Fruit fly (Drosophila melanogaster) whole organism, embryonic: ENCODE data around the gene CatB.

ENCODE experiments used
- ATbp ChIP-seq: fragments of 200-800 bp; sonication (Bioruptor generic); optimal IDR thresholded peaks from 2 replicates; lab custom pipeline; 2017; ENCODE audit warnings: missing biosample characterization, mild to moderate bottlenecking, missing genetic modification characterization, missing genetic modification reagents
- Awh ChIP-seq: fragments of 200-800 bp; sonication (Bioruptor generic); IDR thresholded peaks from 2 replicates; pipeline ENCODE4, ENCODE4 v1.3.6; 2022; ENCODE audit warnings: missing biosample characterization, missing genetic modification characterization
- CG10431 ChIP-seq: fragments of 200-800 bp; sonication (Bioruptor generic); optimal IDR thresholded peaks from 3 replicates; lab custom pipeline; 2018; ENCODE audit warnings: missing biosample characterization, mild to moderate bottlenecking, missing genetic modification characterization
- CG12391 ChIP-seq: fragments of 200-800 bp; sonication (Bioruptor generic); optimal IDR thresholded peaks from 3 replicates; lab custom pipeline; 2018; ENCODE audit warnings: missing biosample characterization, mild to moderate bottlenecking, missing genetic modification characterization, moderate library complexity
- CG12769 ChIP-seq: fragments of 200-800 bp; sonication (Bioruptor generic); optimal IDR thresholded peaks from 2 replicates; lab custom pipeline; 2019; ENCODE audit warnings: missing biosample characterization, mild to moderate bottlenecking, missing genetic modification characterization, moderate library complexity
- CG13624 ChIP-seq: fragments of 200-800 bp; sonication (Bioruptor generic); optimal IDR thresholded peaks from 2 replicates; lab custom pipeline; 2016; ENCODE audit warnings: missing biosample characterization, missing genetic modification characterization
- CG14965 ChIP-seq: fragments of 200-800 bp; sonication (Bioruptor generic); optimal IDR thresholded peaks from 2 replicates; lab custom pipeline; 2016; ENCODE audit warnings: missing biosample characterization, missing genetic modification characterization, borderline replicate concordance
- CG15696 ChIP-seq: fragments of 200-800 bp; sonication (Bioruptor generic); optimal IDR thresholded peaks from 2 replicates; lab custom pipeline; 2019; ENCODE audit warnings: missing biosample characterization, mild to moderate bottlenecking, missing genetic modification characterization, moderate library complexity
- CG17612 ChIP-seq: fragments of 200-800 bp; sonication (Bioruptor generic); IDR thresholded peaks from 2 replicates; pipeline ENCODE4 v1.3.6; 2022; ENCODE audit warnings: missing biosample characterization, missing genetic modification characterization
- CG2129 ChIP-seq: fragments of 200-800 bp; sonication (Bioruptor generic); IDR thresholded peaks from 2 replicates; pipeline ENCODE4 v1.3.6; 2022; ENCODE audit warnings: missing biosample characterization, missing genetic modification characterization; ENCODE audit not compliant: partially characterized antibody
- CG3281 ChIP-seq: fragments of 200-800 bp; sonication (Bioruptor generic); optimal IDR thresholded peaks from 3 replicates; lab custom pipeline; 2017; ENCODE audit warnings: missing biosample characterization, mild to moderate bottlenecking, missing genetic modification characterization
- CG33213 ChIP-seq: fragments of 200-800 bp; sonication (Bioruptor generic); optimal IDR thresholded peaks from 3 replicates; lab custom pipeline; 2016; ENCODE audit warnings: missing biosample characterization, missing genetic modification characterization
- CG6689 ChIP-seq: fragments of 200-800 bp; sonication (Bioruptor generic); IDR thresholded peaks from 2 replicates; pipeline ENCODE4 v1.3.6; 2022; ENCODE audit warnings: missing biosample characterization, missing genetic modification characterization
- D ChIP-seq, 2 experiments: fragments of 200-800 bp in 1 of 2; fragments of >200 bp in 1 of 2; sonication (Bioruptor generic) in 1 of 2; optimal IDR thresholded peaks; 2 replicates in 1 of 2; 3 replicates in 1 of 2; lab custom pipeline; 2017; ENCODE audit warnings: mild to moderate bottlenecking in 1 of 2, missing biosample characterization in 1 of 2, missing genetic modification characterization in 1 of 2, missing genetic modification reagents in 1 of 2
- Dek ChIP-seq: fragments of 200-800 bp; sonication (Bioruptor generic); optimal IDR thresholded peaks from 3 replicates; lab custom pipeline; 2019; ENCODE audit warnings: missing biosample characterization, mild to moderate bottlenecking, missing genetic modification characterization, moderate library complexity
- Doc3 ChIP-seq: fragments of 200-800 bp; sonication (Bioruptor generic); IDR thresholded peaks from 3 replicates; pipeline ENCODE4 v1.3.6; 2022; ENCODE audit warnings: missing biosample characterization, missing genetic modification characterization; ENCODE audit not compliant: partially characterized antibody
- E2f1 ChIP-seq: fragments of 200-800 bp; sonication (Bioruptor generic); IDR thresholded peaks from 2 replicates; pipeline ENCODE4 v1.3.6; 2022; ENCODE audit warnings: missing biosample characterization, missing genetic modification characterization
- E2f2 ChIP-seq: fragments of 200-800 bp; sonication (Bioruptor generic); IDR thresholded peaks from 2 replicates; pipeline ENCODE4 v1.3.6; 2022; ENCODE audit warnings: missing biosample characterization, missing genetic modification characterization
- HLH4C ChIP-seq: fragments of 200-800 bp; sonication (Bioruptor generic); IDR thresholded peaks from 3 replicates; pipeline ENCODE4 v1.3.6; 2022; ENCODE audit warnings: missing biosample characterization, missing genetic modification characterization; ENCODE audit not compliant: partially characterized antibody
- Hey ChIP-seq: fragments of 200-800 bp; sonication (Bioruptor generic); optimal IDR thresholded peaks from 3 replicates; lab custom pipeline; 2018; ENCODE audit warnings: missing biosample characterization, mild to moderate bottlenecking, missing genetic modification characterization
- Nf-YA ChIP-seq: fragments of 200-800 bp; sonication (Bioruptor generic); IDR thresholded peaks from 2 replicates; pipeline ENCODE4 v1.3.6; 2022; ENCODE audit warnings: missing biosample characterization, missing genetic modification characterization
- Opbp ChIP-seq: fragments of 200-800 bp; sonication (Bioruptor generic); IDR thresholded peaks from 3 replicates; pipeline ENCODE4 v1.3.6; 2022; ENCODE audit warnings: missing biosample characterization, missing genetic modification characterization; ENCODE audit not compliant: partially characterized antibody
- Rx ChIP-seq: fragments of 200-800 bp; sonication (Bioruptor generic); IDR thresholded peaks from 2 replicates; pipeline ENCODE4 v1.3.6; 2022; ENCODE audit warnings: missing biosample characterization, missing genetic modification characterization
- bab2 ChIP-seq: fragments of 200-800 bp; sonication (Bioruptor generic); optimal IDR thresholded peaks from 2 replicates; lab custom pipeline; 2016; ENCODE audit warnings: missing biosample characterization, missing genetic modification characterization
- bowl ChIP-seq: fragments of 200-800 bp; sonication (Bioruptor generic); IDR thresholded peaks from 2 replicates; pipeline ENCODE4 v1.3.6; 2022; ENCODE audit warnings: missing biosample characterization, missing genetic modification characterization
- chinmo ChIP-seq: fragments of 200-800 bp; sonication (Bioruptor generic); IDR thresholded peaks from 4 replicates; pipeline ENCODE4 v1.3.6; 2022; ENCODE audit warnings: missing biosample characterization, missing genetic modification characterization; ENCODE audit not compliant: partially characterized antibody
- eve ChIP-seq, 2 experiments: fragments of >200 bp; optimal IDR thresholded peaks; 2 replicates each; lab custom pipeline; 2017; ENCODE audit warnings: missing biosample characterization in 2 of 2, missing genetic modification characterization in 2 of 2
- hbn ChIP-seq: fragments of 200-800 bp; sonication (Bioruptor generic); IDR thresholded peaks from 2 replicates; pipeline ENCODE4 v1.3.6; 2022; ENCODE audit warnings: missing biosample characterization, missing genetic modification characterization; ENCODE audit not compliant: partially characterized antibody
- her ChIP-seq: fragments of 200-800 bp; sonication (Bioruptor generic); optimal IDR thresholded peaks from 2 replicates; lab custom pipeline; 2016; ENCODE audit warnings: missing biosample characterization, missing genetic modification characterization
- insv ChIP-seq, 2 experiments: fragments of 200-800 bp; sonication (Bioruptor generic); optimal IDR thresholded peaks; 3 replicates each; lab custom pipeline; 2016 to 2018; ENCODE audit warnings: missing biosample characterization in 2 of 2, missing genetic modification characterization in 2 of 2
- kni ChIP-seq: fragments of 200-800 bp; sonication (Bioruptor generic); optimal IDR thresholded peaks from 3 replicates; lab custom pipeline; 2017; ENCODE audit warnings: mild to moderate bottlenecking, missing biosample characterization, missing genetic modification reagents, missing genetic modification characterization
- knrl ChIP-seq: fragments of 200-800 bp; sonication (Bioruptor generic); IDR thresholded peaks from 3 replicates; pipeline ENCODE4 v1.3.6; 2022; ENCODE audit warnings: missing biosample characterization, missing genetic modification characterization; ENCODE audit not compliant: partially characterized antibody
- mam ChIP-seq: fragments of 200-800 bp; sonication (Bioruptor generic); optimal IDR thresholded peaks from 3 replicates; lab custom pipeline; 2016; ENCODE audit warnings: missing biosample characterization, missing genetic modification characterization
- nerfin-2 ChIP-seq: fragments of 200-800 bp; sonication (Bioruptor generic); IDR thresholded peaks from 2 replicates; pipeline ENCODE4 v1.3.6; 2022; ENCODE audit warnings: missing biosample characterization, missing genetic modification characterization; ENCODE audit not compliant: partially characterized antibody
- oc ChIP-seq: fragments of 200-800 bp; sonication (Bioruptor generic); optimal IDR thresholded peaks from 2 replicates; lab custom pipeline; 2018; ENCODE audit warnings: missing biosample characterization, mild to moderate bottlenecking, missing genetic modification characterization, moderate library complexity
- pros ChIP-seq: fragments of 200-800 bp; sonication (Bioruptor generic); optimal IDR thresholded peaks from 3 replicates; lab custom pipeline; 2019; ENCODE audit warnings: missing biosample characterization, mild to moderate bottlenecking, missing genetic modification characterization, moderate library complexity
- ranshi ChIP-seq: fragments of 200-800 bp; sonication (Bioruptor generic); IDR thresholded peaks from 2 replicates; pipeline ENCODE4 v1.3.6; 2022; ENCODE audit warnings: missing biosample characterization, missing genetic modification characterization
- repo ChIP-seq: fragments of 200-800 bp; sonication (Bioruptor generic); optimal IDR thresholded peaks from 2 replicates; lab custom pipeline; 2016; ENCODE audit warnings: missing biosample characterization, missing genetic modification characterization
- run ChIP-seq: fragments of 200-800 bp; sonication (Bioruptor generic); optimal IDR thresholded peaks from 3 replicates; lab custom pipeline; 2018; ENCODE audit warnings: missing biosample characterization, mild to moderate bottlenecking, missing genetic modification characterization
- sens ChIP-seq: fragments of 200-800 bp; sonication (Bioruptor generic); peaks from one replicate; lab custom pipeline; 2016; ENCODE audit warnings: missing biosample characterization, missing genetic modification characterization
- sima ChIP-seq: fragments of 200-800 bp; sonication (Bioruptor generic); optimal IDR thresholded peaks from 2 replicates; lab custom pipeline; 2016; ENCODE audit warnings: missing biosample characterization, missing genetic modification characterization
- slbo ChIP-seq: fragments of 200-800 bp; sonication (Bioruptor generic); IDR thresholded peaks from 2 replicates; pipeline ENCODE4 v1.3.6; 2022; ENCODE audit warnings: missing biosample characterization, missing genetic modification characterization
- sob ChIP-seq: fragments of 200-800 bp; sonication (Bioruptor generic); IDR thresholded peaks from 2 replicates; pipeline ENCODE4 v1.3.6; 2022; ENCODE audit warnings: missing biosample characterization, missing genetic modification characterization
- sqz ChIP-seq: fragments of 200-800 bp; sonication (Bioruptor generic); optimal IDR thresholded peaks from 3 replicates; lab custom pipeline; 2018; ENCODE audit warnings: missing biosample characterization, mild to moderate bottlenecking, missing genetic modification characterization
- sr ChIP-seq: fragments of 200-800 bp; sonication (Bioruptor generic); IDR thresholded peaks from 3 replicates; pipeline ENCODE4 v1.3.6; 2022; ENCODE audit warnings: missing biosample characterization, missing genetic modification characterization
- trh ChIP-seq: fragments of 200-800 bp; sonication (Bioruptor generic); optimal IDR thresholded peaks from 2 replicates; lab custom pipeline; 2016; ENCODE audit warnings: missing biosample characterization, missing genetic modification characterization
- wor ChIP-seq: fragments of 200-800 bp; sonication (Bioruptor generic); IDR thresholded peaks from 2 replicates; pipeline ENCODE4 v1.3.6; 2022; ENCODE audit warnings: missing biosample characterization, missing genetic modification characterization
- yki ChIP-seq: fragments of >200 bp; optimal IDR thresholded peaks from 3 replicates; lab custom pipeline; 2018
- zen2 ChIP-seq: fragments of 200-800 bp; sonication (Bioruptor generic); IDR thresholded peaks from 3 replicates; pipeline ENCODE4 v1.3.6; 2022; ENCODE audit warnings: missing biosample characterization, missing genetic modification characterization; ENCODE audit not compliant: partially characterized antibody

The CatB gene

DNA sequence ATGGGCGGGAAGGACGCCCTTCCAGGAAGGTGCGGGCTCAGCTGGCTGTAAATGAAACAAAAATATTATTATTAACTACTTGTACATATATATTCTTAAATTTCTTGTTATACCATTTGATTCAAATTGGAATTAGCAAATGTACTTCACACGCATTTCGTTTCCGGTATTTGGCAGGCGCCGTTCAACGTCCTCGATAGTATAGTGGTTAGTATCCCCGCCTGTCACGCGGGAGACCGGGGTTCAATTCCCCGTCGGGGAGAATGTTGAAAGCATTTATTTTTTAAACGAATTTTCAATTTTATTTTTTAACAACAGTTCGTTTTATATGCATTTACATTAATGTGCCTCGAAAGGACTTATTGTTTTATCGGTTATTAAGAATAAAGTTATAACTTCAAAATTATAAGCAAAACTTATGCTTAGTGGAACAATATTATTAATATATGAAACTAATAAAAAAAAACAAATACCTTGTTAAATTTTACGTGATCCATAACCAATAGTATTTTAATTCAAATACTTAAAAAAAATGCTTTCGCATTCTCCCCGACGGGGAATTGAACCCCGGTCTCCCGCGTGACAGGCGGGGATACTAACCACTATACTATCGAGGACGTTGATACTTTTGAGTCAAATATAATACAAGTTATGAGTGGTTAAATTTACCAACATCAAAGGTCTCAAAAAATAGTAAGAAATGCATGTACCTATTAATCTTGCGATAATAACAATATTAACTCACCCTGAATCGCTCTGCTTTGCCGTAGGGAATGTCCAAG, 21.9 kb upstream of the CatB start (continued):
- TF ChIP-seq Dek (no peak), slbo (GFP tag; lab: Robert Waterston, UW) (no peak), CG12769 (tag; lab: Kevin White, UChicago) (no peak), CG33213 (GFP tag; lab: Kevin White, UChicago) (no peak), ranshi (GFP tag; lab: Robert Waterston, UW) (no peak), mam (GFP tag; lab: Kevin White, UChicago) (no peak), CG14965 (GFP tag; lab: Kevin White, UChicago) (no peak), CG12391 (tag; lab: Kevin White, UChicago) (peak; percentile 4), CG10431 (GFP tag; lab: Kevin White, UChicago) (no peak), her (GFP tag; lab: Kevin White, UChicago) (no peak), D (optimal IDR thresholded peaks at IDR 0.05; lab: Kevin White, UChicago) (no peak), D (GFP tag; optimal IDR thresholded peaks at IDR 0.05; lab: Kevin White, UChicago) (no peak), hbn (GFP tag; lab: Robert Waterston, UW) (0 out of 2 replicates have a peak, but pooled peaks have one; percentile 36), sima (GFP tag; lab: Kevin White, UChicago) (no peak), HLH4C (GFP tag; lab: Robert Waterston, UW) (peak; percentile 69; the same call in 2 of the 3 replicates), knrl (GFP tag; lab: Robert Waterston, UW) (peak; percentile 61; the same call in 2 of the 3 replicates), Rx (GFP tag; lab: Robert Waterston, UW) (no peak), Doc3 (GFP tag; lab: Robert Waterston, UW) (no peak), sob (GFP tag; lab: Robert Waterston, UW) (no peak), CG3281 (GFP tag; lab: Kevin White, UChicago) (no peak), run (tag; lab: Kevin White, UChicago) (no peak), sens (peak; percentile 41), Hey (no peak), CG13624 (no peak), kni (GFP tag; lab: Kevin White, UChicago) (no peak), sqz (GFP tag; lab: Kevin White, UChicago) (no peak), E2f1 (GFP tag; lab: Robert Waterston, UW) (no peak), CG6689 (GFP tag; lab: Robert Waterston, UW) (no peak), oc (tag; lab: Kevin White, UChicago) (no peak), Nf-YA (GFP tag; lab: Robert Waterston, UW) (no peak), repo (GFP tag; lab: Kevin White, UChicago) (no peak), CG17612 (GFP tag; lab: Robert Waterston, UW) (no peak), insv (GFP tag; optimal IDR thresholded peaks at IDR 0.05; lab: Kevin White, UChicago) (peak in 1 of 2 experiments; percentile 65), ATbp (no peak), sr (GFP tag; lab: Robert Waterston, UW) (no peak), bab2 (GFP tag; lab: Kevin White, UChicago) (no peak), bowl (no peak), CG2129 (GFP tag; lab: Robert Waterston, UW) (no peak), E2f2 (GFP tag; lab: Robert Waterston, UW) (no peak), eve (GFP tag; optimal IDR thresholded peaks at IDR 0.05; lab: Kevin White, UChicago) (no peak), zen2 (GFP tag; lab: Robert Waterston, UW) (peak; percentile 28; the same call in 2 of the 3 replicates), yki (lab: Kevin White, UChicago) (no peak), nerfin-2 (GFP tag; lab: Robert Waterston, UW) (peak; percentile 85), Awh (GFP tag; lab: Robert Waterston, UW) (no peak), chinmo (0 out of 4 replicates have a peak, but pooled peaks have one; percentile 40), CG15696 (tag; lab: Kevin White, UChicago) (no peak), Opbp (GFP tag; lab: Robert Waterston, UW) (peak; percentile 87), trh (no peak), pros (GFP tag; lab: Kevin White, UChicago) (no peak), wor (GFP tag; lab: Robert Waterston, UW) (no peak)
